Worm (Caenorhabditis elegans) whole organism, late embryonic: Measurements from ENCODE around the gene cyp-34A2.

ENCODE experiments used
- K02D7.2 ChIP-seq: sonication (generic microtip); optimal IDR thresholded peaks from 2 replicates; lab custom pipeline; 2017; ENCODE audit warnings: mild to moderate bottlenecking, missing genetic modification characterization, missing compliant biosample characterization
- elt-2 ChIP-seq: sonication (generic microtip); optimal IDR thresholded peaks from 2 replicates; lab custom pipeline; 2016; ENCODE audit warnings: missing genetic modification reagents, missing genetic modification characterization, missing compliant biosample characterization
- hlh-13 ChIP-seq: fragments of 200-800 bp; sonication (Bioruptor generic); optimal IDR thresholded peaks from 2 replicates; lab custom pipeline; 2018; ENCODE audit warnings: mild to moderate bottlenecking, missing genetic modification characterization, missing compliant biosample characterization
- nhr-11 ChIP-seq: fragments of 150-350 bp; optimal IDR thresholded peaks from 2 replicates; lab custom pipeline; 2014; ENCODE audit warnings: missing biosample characterization, missing genetic modification characterization

DNA sequence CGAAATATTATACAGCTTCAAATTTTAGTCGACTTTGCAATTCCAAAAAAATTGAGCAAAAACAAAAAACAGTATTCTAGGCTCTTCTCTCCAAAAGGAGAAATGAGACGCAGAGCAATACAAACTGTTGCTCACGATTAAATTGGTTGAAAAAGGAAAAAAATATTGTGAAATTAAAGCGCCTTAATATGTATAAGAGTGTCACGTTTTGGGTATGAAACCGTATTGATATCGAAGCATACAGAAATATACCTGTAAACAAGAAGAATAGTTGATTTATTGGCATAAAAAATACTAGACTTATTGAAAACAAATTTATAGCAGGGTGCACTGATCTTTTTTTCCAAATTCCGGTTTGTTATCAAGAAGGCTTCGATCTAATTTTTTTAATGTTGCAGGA, 25.1 kb downstream of the cyp-34A2 start, which contains the start of gene M01B2.13:
- TF ChIP-seq nhr-11 (tag; lab: Kevin White, UChicago) (no peak), K02D7.2 (tag; lab: Kevin White, UChicago) (no peak), hlh-13 (no peak), elt-2 (tag; lab: Kevin White, UChicago) (no peak)
